Fruit fly (Drosophila melanogaster) whole organism, pupa: ENCODE data around the gene CG14631.

ENCODE experiments used
- CG10348 ChIP-seq: fragments of 200-800 bp; sonication (Bioruptor generic); IDR thresholded peaks from 2 replicates; pipeline ENCODE4 v1.3.6; 2022; ENCODE audit warnings: missing biosample characterization, missing genetic modification characterization
- CG13204 ChIP-seq: fragments of 200-800 bp; sonication (Bioruptor generic); optimal IDR thresholded peaks from 2 replicates; lab custom pipeline; 2018; ENCODE audit warnings: missing biosample characterization, mild to moderate bottlenecking, missing genetic modification characterization, moderate library complexity
- CG14655 ChIP-seq: fragments of 200-800 bp; sonication (Bioruptor generic); optimal IDR thresholded peaks from 3 replicates; lab custom pipeline; 2017; ENCODE audit warnings: mild to moderate bottlenecking, missing biosample characterization, missing genetic modification reagents, missing genetic modification characterization
- CG15710 ChIP-seq: fragments of 200-800 bp; sonication (Bioruptor generic); optimal IDR thresholded peaks from 2 replicates; lab custom pipeline; 2018; ENCODE audit warnings: missing biosample characterization, mild to moderate bottlenecking, missing genetic modification characterization, moderate library complexity
- CG17806 ChIP-seq: fragments of 200-800 bp; sonication (Bioruptor generic); optimal IDR thresholded peaks from 2 replicates; lab custom pipeline; 2018; ENCODE audit warnings: missing biosample characterization, mild to moderate bottlenecking, missing genetic modification characterization, moderate library complexity
- CG32121 ChIP-seq: fragments of 200-800 bp; sonication (Bioruptor generic); IDR thresholded peaks from 2 replicates; pipeline ENCODE4 v1.3.6; 2022; ENCODE audit warnings: missing biosample characterization, missing genetic modification characterization
- CG34367 ChIP-seq: fragments of 200-800 bp; sonication (Bioruptor generic); optimal IDR thresholded peaks from 2 replicates; lab custom pipeline; 2018; ENCODE audit warnings: missing biosample characterization, mild to moderate bottlenecking, missing genetic modification characterization
- CG4496 ChIP-seq: fragments of 200-800 bp; sonication (Bioruptor generic); IDR thresholded peaks from 3 replicates; pipeline ENCODE4 v1.3.6; 2022; ENCODE audit warnings: missing biosample characterization, missing genetic modification characterization
- CG8159 ChIP-seq: fragments of 200-800 bp; sonication (Bioruptor generic); optimal IDR thresholded peaks from 3 replicates; lab custom pipeline; 2018; ENCODE audit warnings: missing biosample characterization, mild to moderate bottlenecking, missing genetic modification characterization, moderate library complexity
- CG8301 ChIP-seq: fragments of 200-800 bp; sonication (Bioruptor generic); optimal IDR thresholded peaks from 2 replicates; lab custom pipeline; 2018; ENCODE audit warnings: missing biosample characterization, mild to moderate bottlenecking, missing genetic modification characterization
- CG9948 ChIP-seq: fragments of 200-800 bp; sonication (Bioruptor generic); optimal IDR thresholded peaks from 2 replicates; lab custom pipeline; 2018; ENCODE audit warnings: missing biosample characterization, mild to moderate bottlenecking, missing genetic modification characterization, moderate library complexity
- D1 ChIP-seq: fragments of 200-800 bp; sonication (Bioruptor generic); optimal IDR thresholded peaks from 2 replicates; lab custom pipeline; 2018; ENCODE audit warnings: missing biosample characterization, mild to moderate bottlenecking, missing genetic modification characterization, moderate library complexity
- EcR ChIP-seq: fragments of 200-800 bp; sonication (Bioruptor generic); optimal IDR thresholded peaks from 3 replicates; lab custom pipeline; 2019; ENCODE audit warnings: missing biosample characterization, missing genetic modification characterization, mild to moderate bottlenecking, moderate library complexity, missing genetic modification reagents
- Ets98B ChIP-seq: fragments of 200-800 bp; sonication (Bioruptor generic); IDR thresholded peaks from 2 replicates; pipeline ENCODE4 v1.3.6; 2022; ENCODE audit warnings: missing biosample characterization, missing genetic modification characterization
- Pif1A ChIP-seq: fragments of 200-800 bp; sonication (Bioruptor generic); optimal IDR thresholded peaks from 3 replicates; lab custom pipeline; 2016; ENCODE audit warnings: missing biosample characterization, missing genetic modification characterization
- Pif1B ChIP-seq: fragments of 200-800 bp; sonication (Bioruptor generic); optimal IDR thresholded peaks from 3 replicates; lab custom pipeline; 2016; ENCODE audit warnings: missing biosample characterization, missing genetic modification characterization
- Snoo ChIP-seq: fragments of 200-800 bp; sonication (Bioruptor generic); optimal IDR thresholded peaks from 3 replicates; lab custom pipeline; 2017; ENCODE audit warnings: missing biosample characterization, mild to moderate bottlenecking, missing genetic modification characterization, inconsistent platforms
- fd96Ca ChIP-seq: fragments of 200-800 bp; sonication (Bioruptor generic); IDR thresholded peaks from 3 replicates; pipeline ENCODE4 v1.3.6; 2022; ENCODE audit warnings: missing biosample characterization, missing genetic modification characterization
- gl ChIP-seq: fragments of 200-800 bp; sonication (Bioruptor generic); optimal IDR thresholded peaks from 2 replicates; lab custom pipeline; 2018; ENCODE audit warnings: missing biosample characterization, mild to moderate bottlenecking, missing genetic modification characterization
- rn ChIP-seq: fragments of 200-800 bp; sonication (Bioruptor generic); IDR thresholded peaks from 2 replicates; pipeline ENCODE4 v1.3.6; 2022; ENCODE audit warnings: missing biosample characterization, missing genetic modification characterization

The CG14631 gene

DNA sequence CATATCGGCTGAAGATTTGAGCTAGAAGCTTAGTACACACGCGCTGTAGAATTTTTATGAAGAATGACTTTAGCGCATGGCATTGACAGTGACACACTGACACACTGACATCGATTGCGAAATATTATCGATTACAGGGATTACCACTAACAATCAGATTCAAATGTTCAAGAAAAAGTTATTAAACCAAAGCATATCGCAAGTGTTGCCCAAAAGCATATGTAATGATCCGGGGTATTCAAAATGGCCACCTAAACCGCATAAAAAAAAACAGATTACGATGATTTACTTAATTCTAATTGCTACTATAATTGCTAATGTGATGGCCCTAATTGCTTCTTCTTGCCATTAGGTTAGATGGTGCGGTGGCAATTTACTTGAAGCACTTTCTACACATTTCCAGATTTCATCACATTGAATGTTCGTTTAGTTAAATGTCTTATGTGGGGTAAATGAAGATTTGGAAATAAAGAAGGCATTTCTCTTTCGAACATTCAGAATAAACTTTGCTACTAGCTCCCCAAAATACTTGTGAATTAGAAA, at the start of gene CG14631, which contains the start of gene TfIIA-S-2:
Gene CG14631, plus strand, starts transcription at position 493 of the 543 bp plus-strand sequence.
Gene TfIIA-S-2, minus strand, starts transcription at position 101 of the 543 bp plus-strand sequence.
- no peak for TF ChIP-seq CG4496 (GFP tag; lab: Robert Waterston, UW)
- TF ChIP-seq fd96Ca (GFP tag; lab: Robert Waterston, UW) = no peak

DNA sequence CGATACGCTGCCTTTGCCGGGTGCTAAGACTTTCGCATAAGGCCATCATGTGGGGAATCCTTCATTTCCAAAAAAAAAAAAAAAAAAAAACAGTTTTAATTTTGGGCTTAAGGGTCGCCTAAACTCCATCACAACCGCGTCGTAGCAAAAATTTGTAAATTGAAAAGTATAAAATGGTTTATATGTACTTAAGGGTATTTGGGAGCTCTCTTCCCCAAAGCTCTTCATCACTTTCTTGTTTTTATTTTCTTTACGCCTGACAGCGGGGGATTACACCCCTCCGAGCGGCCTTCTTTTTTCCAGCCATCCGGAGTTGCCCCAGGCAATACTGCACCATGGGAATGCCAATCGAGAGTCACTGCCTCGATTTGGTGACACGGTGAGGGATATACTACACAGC, 47.8 kb upstream of the CG14631 start:
- TF ChIP-seq CG13204 (GFP tag; lab: Kevin White, UChicago) = no peak
- TF ChIP-seq fd96Ca (GFP tag; lab: Robert Waterston, UW) = no peak

dm6 chrX:966818-967217, 45.0 kb upstream of the CG14631 start:
- TF ChIP-seq CG15710 (peak; percentile 19), gl (tag; lab: Kevin White, UChicago) (no peak), CG8159 (tag; lab: Kevin White, UChicago) (peak; percentile 24), Snoo (tag; lab: Kevin White, UChicago) (no peak), EcR (GFP tag; lab: Kevin White, UChicago) (no peak), fd96Ca (GFP tag; lab: Robert Waterston, UW) (no peak), CG14655 (GFP tag; lab: Kevin White, UChicago) (peak; percentile 7)

dm6 chrX:985911-986310, 25.9 kb upstream of the CG14631 start:
- TF ChIP-seq CG17806 (tag; lab: Kevin White, UChicago) (no peak), CG8301 (no peak), CG9948 (tag; lab: Kevin White, UChicago) (no peak), Pif1B (GFP tag; lab: Kevin White, UChicago) (no peak), CG13204 (GFP tag; lab: Kevin White, UChicago) (no peak), CG15710 (no peak), Ets98B (GFP tag; lab: Robert Waterston, UW) (no peak), rn (GFP tag; lab: Robert Waterston, UW) (no peak), gl (tag; lab: Kevin White, UChicago) (no peak)
- TF ChIP-seq, all 21 proteins: peak for 0

dm6 chrX:990218-990617, 21.6 kb upstream of the CG14631 start, which contains the start of gene CG18823:
CG18823 (plus strand) TSS chrX:990518.
- no peak for TF ChIP-seq CG8301
- no peak for TF ChIP-seq CG34367 (tag; lab: Kevin White, UChicago)
- TF ChIP-seq CG14655 (GFP tag; lab: Kevin White, UChicago) = no peak
- no peak for TF ChIP-seq Snoo (tag; lab: Kevin White, UChicago)

- no peak for TF ChIP-seq CG34367 (tag; lab: Kevin White, UChicago)
- no peak for TF ChIP-seq CG10348 (GFP tag; lab: Robert Waterston, UW)
- no peak for TF ChIP-seq Ets98B (GFP tag; lab: Robert Waterston, UW)
- no peak for TF ChIP-seq CG4496 (GFP tag; lab: Robert Waterston, UW)
- TF ChIP-seq Snoo (tag; lab: Kevin White, UChicago) = no peak
- TF ChIP-seq CG17806 (tag; lab: Kevin White, UChicago) = no peak
- TF ChIP-seq CG8159 (tag; lab: Kevin White, UChicago) = peak; percentile 23
These were observed 13.0 kb upstream of the CG14631 start for dm6 chrX:998884-999283.

DNA sequence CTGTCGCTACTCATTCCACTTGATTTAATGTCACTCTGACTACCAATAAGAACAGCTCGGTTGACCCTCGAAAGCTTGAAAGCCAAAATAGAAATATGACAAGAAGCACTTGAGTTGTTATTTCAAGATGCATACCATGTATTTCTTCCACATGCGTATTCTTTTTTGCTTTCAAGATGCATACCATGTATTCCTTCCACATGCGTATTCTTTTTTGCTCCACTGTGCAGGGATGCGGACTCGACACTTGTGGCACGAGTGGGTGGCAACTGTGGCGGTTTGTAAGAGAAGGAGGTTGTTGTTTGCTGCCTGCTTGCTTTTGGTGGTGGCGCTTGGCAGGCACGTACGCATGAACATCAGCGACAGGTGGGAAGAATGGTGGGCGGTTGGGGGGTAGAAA, 5.7 kb upstream of the CG14631 start:
- TF ChIP-seq CG4496 (GFP tag; lab: Robert Waterston, UW) (no peak), gl (tag; lab: Kevin White, UChicago) (no peak), Pif1A (GFP tag; lab: Kevin White, UChicago) (no peak), EcR (GFP tag; lab: Kevin White, UChicago) (no peak), CG8301 (no peak), CG13204 (GFP tag; lab: Kevin White, UChicago) (no peak), D1 (no peak), CG9948 (tag; lab: Kevin White, UChicago) (no peak), CG17806 (tag; lab: Kevin White, UChicago) (no peak), CG32121 (GFP tag; lab: Robert Waterston, UW) (no peak), CG8159 (tag; lab: Kevin White, UChicago) (no peak)
